Worm (Caenorhabditis elegans) whole organism, L1 larva: Measurements from ENCODE around the gene nspg-7.2.

Source experiments
- C34B4.2 ChIP-seq: sonication (generic microtip); optimal IDR thresholded peaks from 2 replicates; lab custom pipeline; 2017; ENCODE audit warnings: mild to moderate bottlenecking, missing genetic modification characterization, missing compliant biosample characterization
- F16B12.6 ChIP-seq: fragments of 150-350 bp; optimal IDR thresholded peaks from 2 replicates; lab custom pipeline; 2014; ENCODE audit warnings: missing biosample characterization, missing genetic modification characterization
- aha-1 ChIP-seq: fragments of 150-350 bp; optimal IDR thresholded peaks from 2 replicates; lab custom pipeline; 2014; ENCODE audit warnings: missing biosample characterization, missing genetic modification characterization
- alr-1 ChIP-seq: fragments of 200-800 bp; sonication (Bioruptor generic); optimal IDR thresholded peaks from 2 replicates; lab custom pipeline; 2018; ENCODE audit warnings: borderline replicate concordance, mild to moderate bottlenecking, missing genetic modification characterization, missing compliant biosample characterization
- ama-1 ChIP-seq: fragments of 150-350 bp; optimal IDR thresholded peaks from 2 replicates; lab custom pipeline; 2014
- ceh-8 ChIP-seq: fragments of 200-800 bp; sonication (Bioruptor generic); optimal IDR thresholded peaks from 2 replicates; lab custom pipeline; 2018; ENCODE audit warnings: mild to moderate bottlenecking, missing genetic modification characterization, moderate library complexity, missing compliant biosample characterization
- ceh-88 ChIP-seq: fragments of 200-800 bp; sonication (Bioruptor generic); IDR thresholded peaks from 2 replicates; pipeline ENCODE4 v1.3.6; 2022; ENCODE audit warnings: missing genetic modification characterization, missing compliant biosample characterization
- ceh-90 ChIP-seq: sonication (generic microtip); optimal IDR thresholded peaks from 2 replicates; lab custom pipeline; 2016; ENCODE audit warnings: missing genetic modification characterization, missing compliant biosample characterization
- efl-1 ChIP-seq, 4 experiments: fragments of 150-350 bp; optimal IDR thresholded peaks in 3 of 4; peaks in 1 of 4; 1 replicate in 1 of 4; 2 replicates in 3 of 4; lab custom pipeline; 2014; ENCODE audit warnings: missing biosample characterization in 2 of 4, missing genetic modification characterization in 2 of 4, missing genetic modification reagents in 2 of 4
- egl-27 ChIP-seq, 2 experiments: fragments of 150-350 bp in 1 of 2; sonication (generic microtip); optimal IDR thresholded peaks; 3 replicates each; lab custom pipeline; 2017 to 2018; ENCODE audit warnings: missing biosample characterization in 2 of 2, missing genetic modification characterization in 2 of 2, missing genetic modification reagents in 2 of 2
- elt-2 ChIP-seq: sonication (generic microtip); optimal IDR thresholded peaks from 2 replicates; lab custom pipeline; 2016; ENCODE audit warnings: missing genetic modification characterization, mild to moderate bottlenecking, inconsistent platforms, missing compliant biosample characterization, missing genetic modification reagents
- ets-5 ChIP-seq: fragments of 200-800 bp; sonication (Bioruptor generic); IDR thresholded peaks from 2 replicates; pipeline ENCODE4 v1.3.6; 2022; ENCODE audit warnings: missing genetic modification characterization, missing compliant biosample characterization
- fos-1 ChIP-seq: fragments of 150-350 bp; optimal IDR thresholded peaks from 2 replicates; lab custom pipeline; 2014; ENCODE audit warnings: missing biosample characterization, missing genetic modification characterization
- hlh-4 ChIP-seq: sonication (generic microtip); optimal IDR thresholded peaks from 2 replicates; lab custom pipeline; 2016; ENCODE audit warnings: mild to moderate bottlenecking, missing genetic modification characterization, missing compliant biosample characterization
- irx-1 ChIP-seq: sonication (generic microtip); optimal IDR thresholded peaks from 2 replicates; lab custom pipeline; 2016; ENCODE audit warnings: missing genetic modification characterization, missing compliant biosample characterization
- isw-1 ChIP-seq: fragments of 200-800 bp; sonication (Bioruptor generic); IDR thresholded peaks from 2 replicates; pipeline ENCODE4 v1.3.6; 2022; ENCODE audit warnings: missing genetic modification characterization, missing compliant biosample characterization
- jun-1 ChIP-seq: fragments of 150-350 bp; optimal IDR thresholded peaks from 2 replicates; lab custom pipeline; 2014; ENCODE audit warnings: missing biosample characterization, missing genetic modification reagents, missing genetic modification characterization
- lin-13 ChIP-seq: fragments of 150-350 bp; optimal IDR thresholded peaks from 2 replicates; lab custom pipeline; 2014; ENCODE audit warnings: missing biosample characterization, missing genetic modification reagents, missing genetic modification characterization
- lin-35 ChIP-seq, 2 experiments: fragments of 150-350 bp; optimal IDR thresholded peaks; 2 replicates each; lab custom pipeline; 2014; ENCODE audit warnings: missing biosample characterization in 2 of 2, missing genetic modification characterization in 2 of 2, missing genetic modification reagents in 2 of 2
- lin-39 ChIP-seq: fragments of 150-350 bp; optimal IDR thresholded peaks from 2 replicates; lab custom pipeline; 2014; ENCODE audit warnings: missing biosample characterization, missing genetic modification reagents, missing genetic modification characterization
- lir-3 ChIP-seq: sonication (generic microtip); optimal IDR thresholded peaks from 2 replicates; lab custom pipeline; 2016; ENCODE audit warnings: mild to moderate bottlenecking, missing genetic modification characterization, moderate library complexity, missing compliant biosample characterization; ENCODE audit not compliant: poor library complexity
- lsy-2 ChIP-seq, 2 experiments: fragments of 150-350 bp; optimal IDR thresholded peaks; 2 replicates each; lab custom pipeline; 2014; ENCODE audit warnings: missing biosample characterization in 2 of 2, missing genetic modification characterization in 2 of 2
- mab-9 ChIP-seq: fragments of 200-800 bp; sonication (Bioruptor generic); IDR thresholded peaks from 2 replicates; pipeline ENCODE4 v1.3.6; 2022; ENCODE audit warnings: missing genetic modification reagents, missing genetic modification characterization, missing compliant biosample characterization
- mdl-1 ChIP-seq, 2 experiments: fragments of 150-350 bp; optimal IDR thresholded peaks; 2 replicates each; lab custom pipeline; 2014 to 2017; ENCODE audit warnings: missing biosample characterization in 2 of 2, missing genetic modification characterization in 2 of 2, inconsistent platforms in 1 of 2
- mep-1 ChIP-seq: fragments of 150-350 bp; optimal IDR thresholded peaks from 2 replicates; lab custom pipeline; 2014; ENCODE audit warnings: missing biosample characterization, missing genetic modification characterization
- nhr-11 ChIP-seq: fragments of 150-350 bp; optimal IDR thresholded peaks from 2 replicates; lab custom pipeline; 2014; ENCODE audit warnings: missing biosample characterization, missing genetic modification characterization
- nhr-47 ChIP-seq: sonication (generic microtip); optimal IDR thresholded peaks from 2 replicates; lab custom pipeline; 2016; ENCODE audit warnings: mild to moderate bottlenecking, missing genetic modification characterization, moderate library complexity, missing compliant biosample characterization
- nhr-71 ChIP-seq: sonication (generic microtip); optimal IDR thresholded peaks from 2 replicates; lab custom pipeline; 2016; ENCODE audit warnings: mild to moderate bottlenecking, missing genetic modification characterization, moderate library complexity, missing compliant biosample characterization
- nhr-76 ChIP-seq: sonication (generic microtip); optimal IDR thresholded peaks from 2 replicates; lab custom pipeline; 2017; ENCODE audit warnings: missing biosample characterization, missing genetic modification characterization
- nhr-77 ChIP-seq: fragments of 150-350 bp; optimal IDR thresholded peaks from 2 replicates; lab custom pipeline; 2014; ENCODE audit warnings: missing biosample characterization, missing genetic modification characterization
- nhr-85 ChIP-seq: sonication (generic microtip); peaks from one replicate; lab custom pipeline; 2016; ENCODE audit warnings: missing genetic modification characterization, inconsistent platforms, missing compliant biosample characterization
- pqm-1 ChIP-seq: sonication (generic microtip); optimal IDR thresholded peaks from 3 replicates; lab custom pipeline; 2017; ENCODE audit warnings: missing biosample characterization, missing genetic modification characterization
- rnt-1 ChIP-seq: sonication (generic microtip); optimal IDR thresholded peaks from 2 replicates; lab custom pipeline; 2016; ENCODE audit warnings: mild to moderate bottlenecking, missing genetic modification characterization, moderate library complexity, missing compliant biosample characterization
- snpc-4 ChIP-seq: fragments of 150-350 bp; optimal IDR thresholded peaks from 2 replicates; lab custom pipeline; 2014; ENCODE audit warnings: missing biosample characterization, missing genetic modification characterization
- sox-4 ChIP-seq: sonication (generic microtip); optimal IDR thresholded peaks from 2 replicates; lab custom pipeline; 2016; ENCODE audit warnings: missing genetic modification characterization, missing compliant biosample characterization
- sup-37 ChIP-seq: fragments of 200-800 bp; sonication (Bioruptor generic); optimal IDR thresholded peaks from 2 replicates; lab custom pipeline; 2018; ENCODE audit warnings: mild to moderate bottlenecking, missing genetic modification characterization, missing compliant biosample characterization
- swsn-7 ChIP-seq: sonication (generic microtip); optimal IDR thresholded peaks from 2 replicates; lab custom pipeline; 2016; ENCODE audit warnings: missing genetic modification characterization, missing compliant biosample characterization
- tbx-2 ChIP-seq: sonication (generic microtip); optimal IDR thresholded peaks from 2 replicates; lab custom pipeline; 2016; ENCODE audit warnings: missing genetic modification characterization, missing compliant biosample characterization
- unc-30 ChIP-seq: sonication (generic microtip); optimal IDR thresholded peaks from 2 replicates; lab custom pipeline; 2017; ENCODE audit warnings: missing biosample characterization, missing genetic modification characterization
- unc-86 ChIP-seq: sonication (generic microtip); optimal IDR thresholded peaks from 2 replicates; lab custom pipeline; 2016; ENCODE audit warnings: missing genetic modification characterization, missing compliant biosample characterization
- zag-1 ChIP-seq: fragments of 150-350 bp; optimal IDR thresholded peaks from 2 replicates; lab custom pipeline; 2014; ENCODE audit warnings: missing biosample characterization, missing genetic modification characterization
- ztf-11 ChIP-seq, 2 experiments: sonication (generic microtip); optimal IDR thresholded peaks; 2 replicates each; lab custom pipeline; 2016 to 2017; ENCODE audit warnings: missing genetic modification characterization in 2 of 2, missing biosample characterization in 1 of 2, missing compliant biosample characterization in 1 of 2

The nspg-7.2 gene

DNA sequence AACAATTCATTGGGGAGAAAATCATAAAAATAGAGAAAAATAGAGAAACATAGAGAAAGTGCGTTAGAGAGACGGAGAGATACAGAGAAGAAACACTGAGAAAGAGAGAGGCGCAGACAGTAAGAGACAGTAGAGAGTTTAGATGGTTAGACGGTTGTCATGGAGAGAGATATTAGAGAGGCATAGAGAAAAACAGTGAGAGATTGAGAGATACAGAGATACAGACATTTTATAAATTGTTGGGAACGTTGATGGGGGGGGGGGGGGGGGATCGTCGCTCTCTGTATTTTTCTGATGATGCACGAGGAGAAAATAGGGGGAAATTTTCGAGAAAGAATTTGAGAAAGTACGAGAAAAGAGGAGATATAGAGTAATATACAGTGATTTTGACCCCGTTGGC, 21.1 kb upstream of the nspg-7.2 start (continued):
- TF ChIP-seq unc-86 (tag; lab: Kevin White, UChicago) (peak; percentile 72), unc-30 (no peak), pqm-1 (no peak), nhr-71 (tag; lab: Kevin White, UChicago) (peak; percentile 95), efl-1 (optimal IDR thresholded peaks at IDR 0.05; lab: Kevin White, UChicago) (peak; percentile 88 to 95), efl-1 (GFP tag; optimal IDR thresholded peaks at IDR 0.05 in 1 of 2; lab: Kevin White, UChicago) (peak; percentile 63 to 97), jun-1 (peak; percentile 86), sox-4 (peak; percentile 18), egl-27 (tag; optimal IDR thresholded peaks at IDR 0.05; lab: Kevin White, UChicago) (no peak), hlh-4 (tag; lab: Kevin White, UChicago) (no peak), nhr-85 (tag; lab: Kevin White, UChicago) (peak; percentile 99), elt-2 (tag; lab: Kevin White, UChicago) (peak; percentile 52), lin-35 (GFP tag; optimal IDR thresholded peaks at IDR 0.05; lab: Kevin White, UChicago) (peak; percentile 57 to 86), nhr-77 (tag; lab: Kevin White, UChicago) (peak; percentile 40), fos-1 (tag; lab: Kevin White, UChicago) (peak; percentile 66), isw-1 (GFP tag; lab: Robert Waterston, UW) (peak; percentile 72), F16B12.6 (tag; lab: Kevin White, UChicago) (peak; percentile 1), lir-3 (no peak), mab-9 (GFP tag; lab: Robert Waterston, UW) (peak; percentile 66), ama-1 (lab: Kevin White, UChicago) (no peak), ceh-88 (no peak), mep-1 (peak; percentile 90), ceh-8 (GFP tag; lab: Kevin White, UChicago) (peak; percentile 34), rnt-1 (tag; lab: Kevin White, UChicago) (peak; percentile 85), zag-1 (tag; lab: Kevin White, UChicago) (no peak), tbx-2 (tag; lab: Kevin White, UChicago) (peak; percentile 85), snpc-4 (tag; lab: Kevin White, UChicago) (peak; percentile 46), lsy-2 (tag; optimal IDR thresholded peaks at IDR 0.05; lab: Kevin White, UChicago) (peak; percentile 84 to 90), ceh-90 (no peak), swsn-7 (tag; lab: Kevin White, UChicago) (peak; percentile 93), aha-1 (peak; percentile 52), nhr-47 (tag; lab: Kevin White, UChicago) (peak; percentile 92), mdl-1 (tag; optimal IDR thresholded peaks at IDR 0.05; lab: Kevin White, UChicago) (no peak), irx-1 (tag; lab: Kevin White, UChicago) (peak; percentile 79), C34B4.2 (tag; lab: Kevin White, UChicago) (no peak), alr-1 (tag; lab: Kevin White, UChicago) (no peak), ets-5 (GFP tag; lab: Robert Waterston, UW) (no peak), sup-37 (peak; percentile 64), nhr-11 (peak; percentile 92), lin-39 (peak; percentile 79), ztf-11 (tag; optimal IDR thresholded peaks at IDR 0.05; lab: Kevin White, UChicago) (peak in 1 of 2 experiments; percentile 71)

DNA sequence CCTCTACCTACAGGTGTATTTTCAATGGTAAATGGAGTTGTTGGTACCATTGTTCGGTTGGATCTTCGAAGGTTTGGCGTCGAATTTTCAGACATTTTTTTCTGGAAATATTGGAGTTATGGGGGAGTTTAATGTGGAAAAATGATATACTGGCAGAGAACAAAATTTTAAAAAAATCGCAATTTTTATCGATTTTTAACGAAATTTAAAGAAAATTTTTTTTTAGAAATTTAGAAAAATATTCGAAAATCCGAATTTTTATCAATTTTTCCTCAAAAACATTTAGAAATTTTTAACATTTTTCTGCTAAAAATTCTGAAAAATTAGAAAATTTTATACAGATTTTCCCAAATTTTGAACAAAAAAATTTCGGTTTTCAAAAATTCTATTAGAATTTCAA, 20.4 kb upstream of the nspg-7.2 start, which contains the start of gene Y53G8AM.8:
TSS of gene Y53G8AM.8 (minus strand) at position 101 of the 400 bp plus-strand sequence.
- TF ChIP-seq nhr-85 (tag; lab: Kevin White, UChicago) (no peak), pqm-1 (no peak), swsn-7 (tag; lab: Kevin White, UChicago) (no peak), nhr-76 (tag; lab: Kevin White, UChicago) (no peak), lin-13 (no peak), mep-1 (no peak)
